Fruit fly (Drosophila melanogaster): ENCODE measurements around the gene CG31301.

CG31301 gene

DNA sequence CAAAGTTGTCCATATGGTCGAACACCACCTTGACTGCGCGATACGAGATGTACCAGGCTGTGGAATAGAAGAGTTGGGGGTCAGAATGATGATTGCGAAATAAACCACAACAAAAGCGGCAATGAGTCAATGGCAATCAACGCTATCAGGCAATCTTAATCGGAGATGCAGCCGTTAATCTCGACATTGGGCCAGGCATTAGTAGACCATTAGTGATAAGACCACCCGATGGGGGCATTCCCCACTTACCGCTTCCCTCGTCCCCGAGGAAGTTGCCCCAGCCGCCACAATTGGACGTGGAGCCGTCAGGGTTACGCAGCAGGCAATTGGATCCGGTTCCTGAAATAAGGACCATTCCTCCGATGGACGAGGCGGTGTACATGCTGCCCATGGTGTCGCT, 6.9 kb upstream of the CG31301 start:
- TF ChIP-seq CG3065 (GFP tag; optimal IDR thresholded peaks at IDR 0.05) (no peak), z (GFP tag; IDR thresholded peaks at IDR 0.05) (no peak), exex (tag; optimal IDR thresholded peaks at IDR 0.05) (peak; percentile 82), CG7839 (tag; optimal IDR thresholded peaks at IDR 0.05) (no peak), zfh2 (GFP tag; optimal IDR thresholded peaks at IDR 0.05) (no peak), sug (tag; optimal IDR thresholded peaks at IDR 0.05) (peak; percentile 84), Spps (tag; optimal IDR thresholded peaks at IDR 0.05) (no peak)

DNA sequence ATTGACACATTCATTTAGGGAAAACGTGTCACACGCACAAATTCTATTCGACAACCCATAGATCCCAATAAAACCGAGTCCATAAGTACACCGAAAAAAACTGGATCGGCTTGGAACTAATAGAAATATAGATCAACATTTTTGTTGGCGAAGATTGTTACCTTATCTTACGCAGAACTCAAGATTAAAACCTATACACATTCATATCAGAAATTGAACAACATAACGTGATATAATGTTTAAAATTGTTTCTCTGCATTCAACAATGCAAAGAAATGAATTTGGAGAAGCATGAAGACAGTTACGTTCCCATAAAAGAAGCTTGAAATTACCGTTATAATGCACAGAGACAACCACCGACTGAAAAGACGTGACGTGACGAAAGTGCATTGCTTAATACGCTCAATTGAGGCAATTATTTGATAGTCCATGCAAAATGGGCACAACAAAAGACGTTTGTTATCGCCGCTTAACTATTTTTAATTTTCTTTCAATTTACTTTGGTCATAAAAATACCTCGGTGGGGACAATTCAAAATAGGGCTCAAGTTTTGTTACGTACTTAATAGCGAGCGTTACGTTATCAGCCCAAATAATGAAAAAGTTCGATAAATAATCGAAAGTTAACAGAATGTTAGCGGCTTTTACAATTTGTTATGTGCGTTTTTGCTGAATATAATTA, 5.8 kb upstream of the CG31301 start, which contains the start of gene SerRS-m:
SerRS-m (plus strand) TSS at position 616 of the 681 bp plus-strand sequence.
- peak in 1 of 2 experiments; percentile 13 for TF ChIP-seq Pdp1 (GFP tag; optimal IDR thresholded peaks at IDR 0.05)
- no peak for TF ChIP-seq Opbp (GFP tag; IDR thresholded peaks at IDR 0.05; ENCODE audit: partially characterized antibody)
- no peak for TF ChIP-seq CG3847 (GFP tag; IDR thresholded peaks at IDR 0.05)
- TF ChIP-seq cad (GFP tag; optimal IDR thresholded peaks at IDR 0.05): no peak
- no peak for TF ChIP-seq pan (optimal IDR thresholded peaks at IDR 0.05)
- no peak for TF ChIP-seq pan (GFP tag; optimal IDR thresholded peaks at IDR 0.05 in 1 of 2, IDR thresholded peaks at IDR 0.05 in 1 of 2)
- TF ChIP-seq CG17328 (GFP tag; IDR thresholded peaks at IDR 0.05): no peak
- no peak for TF ChIP-seq Sin3A (optimal IDR thresholded peaks at IDR 0.05)
- no peak for TF ChIP-seq fd64A (GFP tag; optimal IDR thresholded peaks at IDR 0.05)
- peak; percentile 11 for TF ChIP-seq zf30C (GFP tag; optimal IDR thresholded peaks at IDR 0.05)
- TF ChIP-seq hbn (GFP tag; IDR thresholded peaks at IDR 0.05; ENCODE audit: partially characterized antibody): no peak
- no peak for TF ChIP-seq NK7.1 (GFP tag; optimal IDR thresholded peaks at IDR 0.05)
- TF ChIP-seq pzg (GFP tag; optimal IDR thresholded peaks at IDR 0.05): peak; percentile 3
- peak; percentile 29 for TF ChIP-seq gcm (GFP tag; optimal IDR thresholded peaks at IDR 0.05)
- no peak for TF ChIP-seq CG14050 (GFP tag; IDR thresholded peaks at IDR 0.05)
- no peak for TF ChIP-seq CG7928 (GFP tag; optimal IDR thresholded peaks at IDR 0.05)
- no peak for TF ChIP-seq Chrac-16 (GFP tag; optimal IDR thresholded peaks at IDR 0.05)
- TF ChIP-seq BEAF-32 (GFP tag; optimal IDR thresholded peaks at IDR 0.05): no peak
- TF ChIP-seq CG1603 (tag; optimal IDR thresholded peaks at IDR 0.05): peak; percentile 19
- 0 out of 2 replicates have a peak, but pooled peaks have one; percentile 25 for TF ChIP-seq sna (GFP tag; IDR thresholded peaks at IDR 0.05; ENCODE audit: partially characterized antibody)
- no peak for TF ChIP-seq pita (GFP tag; optimal IDR thresholded peaks at IDR 0.05)
- TF ChIP-seq knrl (GFP tag; IDR thresholded peaks at IDR 0.05; ENCODE audit: partially characterized antibody): no peak
- no peak for TF ChIP-seq Lpt (GFP tag; optimal IDR thresholded peaks at IDR 0.05)
- no peak for TF ChIP-seq CrebB (tag; optimal IDR thresholded peaks at IDR 0.05)
- no peak for TF ChIP-seq Ets97D (GFP tag; optimal IDR thresholded peaks at IDR 0.05)
- TF ChIP-seq CG7556 (GFP tag; optimal IDR thresholded peaks at IDR 0.05): peak; percentile 22
- TF ChIP-seq CG8388 (GFP tag; optimal IDR thresholded peaks at IDR 0.05): peak; percentile 41
- no peak for TF ChIP-seq B-H1 (GFP tag; IDR thresholded peaks at IDR 0.05)
- TF ChIP-seq CoRest (tag; optimal IDR thresholded peaks at IDR 0.05): peak; percentile 18
- no peak for TF ChIP-seq corto (GFP tag; optimal IDR thresholded peaks at IDR 0.05)
- TF ChIP-seq CG7839 (tag; optimal IDR thresholded peaks at IDR 0.05): no peak
- peak; percentile 0 for TF ChIP-seq exex (tag; optimal IDR thresholded peaks at IDR 0.05)
- no peak for TF ChIP-seq CG18476 (GFP tag; optimal IDR thresholded peaks at IDR 0.05)
- TF ChIP-seq Ets65A (GFP tag): peak; percentile 34
- TF ChIP-seq sd (tag; optimal IDR thresholded peaks at IDR 0.05): peak; percentile 33
- no peak for TF ChIP-seq ttk (GFP tag; IDR thresholded peaks at IDR 0.05)
- no peak for TF ChIP-seq ems (GFP tag; optimal IDR thresholded peaks at IDR 0.05)
- no peak for TF ChIP-seq CG5245 (GFP tag; optimal IDR thresholded peaks at IDR 0.05)
- peak in 1 of 2 experiments; percentile 7 for TF ChIP-seq dpn (GFP tag; optimal IDR thresholded peaks at IDR 0.05)
- peak; percentile 33 for TF ChIP-seq CG15601 (tag; optimal IDR thresholded peaks at IDR 0.05)
- TF ChIP-seq CG43689 (GFP tag; IDR thresholded peaks at IDR 0.05): no peak
- no peak for TF ChIP-seq ind (GFP tag; optimal IDR thresholded peaks at IDR 0.05)
- peak; percentile 11 for TF ChIP-seq lilli (GFP tag; optimal IDR thresholded peaks at IDR 0.05)
- TF ChIP-seq Atf-2 (GFP tag; optimal IDR thresholded peaks at IDR 0.05): no peak
